Fruit fly (Drosophila melanogaster) whole organism, embryonic: ENCODE measurements around the gene CG11980.

ENCODE experiments used
- Bgb ChIP-seq: fragments of 200-800 bp; sonication (Bioruptor generic); IDR thresholded peaks from 2 replicates; pipeline ENCODE4 v1.3.6; 2022; ENCODE audit warnings: missing biosample characterization, missing genetic modification characterization; ENCODE audit not compliant: partially characterized antibody
- CG10565 ChIP-seq: fragments of 200-800 bp; sonication (Bioruptor generic); optimal IDR thresholded peaks from 3 replicates; lab custom pipeline; 2016; ENCODE audit warnings: missing biosample characterization, mild to moderate bottlenecking, missing genetic modification characterization
- CG11093 ChIP-seq: fragments of 200-800 bp; sonication (Bioruptor generic); IDR thresholded peaks from 3 replicates; pipeline ENCODE4 v1.3.6; 2022; ENCODE audit warnings: missing biosample characterization, missing genetic modification characterization
- CG13296 ChIP-seq: fragments of 200-800 bp; sonication (Bioruptor generic); optimal IDR thresholded peaks from 3 replicates; lab custom pipeline; 2018; ENCODE audit warnings: missing biosample characterization, mild to moderate bottlenecking, missing genetic modification characterization
- CG14860 ChIP-seq: fragments of 200-800 bp; sonication (Bioruptor generic); IDR thresholded peaks from 3 replicates; pipeline ENCODE4 v1.3.6; 2022; ENCODE audit warnings: missing biosample characterization, missing genetic modification characterization; ENCODE audit not compliant: partially characterized antibody
- CG17359 ChIP-seq: fragments of 200-800 bp; sonication (Bioruptor generic); optimal IDR thresholded peaks from 3 replicates; lab custom pipeline; 2018; ENCODE audit warnings: missing biosample characterization, mild to moderate bottlenecking, missing genetic modification characterization, moderate library complexity
- CG17829 ChIP-seq: fragments of 200-800 bp; optimal IDR thresholded peaks from 2 replicates; lab custom pipeline; 2019; ENCODE audit warnings: missing biosample characterization, mild to moderate bottlenecking, missing genetic modification characterization, moderate library complexity
- CG1832 ChIP-seq: fragments of 200-800 bp; sonication (Bioruptor generic); optimal IDR thresholded peaks from 2 replicates; lab custom pipeline; 2017; ENCODE audit warnings: missing biosample characterization, mild to moderate bottlenecking, missing genetic modification characterization, inconsistent platforms
- CG2199 ChIP-seq: fragments of 200-800 bp; sonication (Bioruptor generic); IDR thresholded peaks from 3 replicates; pipeline ENCODE4 v1.3.6; 2022; ENCODE audit warnings: missing biosample characterization, missing genetic modification characterization
- CG34224 ChIP-seq: fragments of 200-800 bp; sonication (Bioruptor generic); IDR thresholded peaks from 3 replicates; pipeline ENCODE4 v1.3.6; 2022; ENCODE audit warnings: missing biosample characterization, missing genetic modification characterization; ENCODE audit not compliant: partially characterized antibody
- CG4404 ChIP-seq: fragments of 200-800 bp; sonication (Bioruptor generic); IDR thresholded peaks from 2 replicates; pipeline ENCODE4 v1.3.6; 2022; ENCODE audit warnings: missing biosample characterization, missing genetic modification characterization
- CG4820 ChIP-seq: fragments of 200-800 bp; sonication (Bioruptor generic); optimal IDR thresholded peaks from 3 replicates; lab custom pipeline; 2016; ENCODE audit warnings: missing biosample characterization, missing genetic modification characterization
- CG5245 ChIP-seq: fragments of 200-800 bp; sonication (Bioruptor generic); optimal IDR thresholded peaks from 3 replicates; lab custom pipeline; 2016; ENCODE audit warnings: missing biosample characterization, missing genetic modification characterization
- CG6254 ChIP-seq: fragments of 200-800 bp; sonication (Bioruptor generic); optimal IDR thresholded peaks from 3 replicates; lab custom pipeline; 2017; ENCODE audit warnings: mild to moderate bottlenecking, missing biosample characterization, missing genetic modification reagents, missing genetic modification characterization
- CG6765 ChIP-seq: fragments of 200-800 bp; sonication (Bioruptor generic); optimal IDR thresholded peaks from 3 replicates; lab custom pipeline; 2017; ENCODE audit warnings: missing biosample characterization, mild to moderate bottlenecking, missing genetic modification characterization
- CG7372 ChIP-seq: fragments of 200-800 bp; sonication (Bioruptor generic); IDR thresholded peaks from 2 replicates; pipeline ENCODE4 v1.3.6; 2022; ENCODE audit warnings: missing biosample characterization, missing genetic modification characterization
- CG7963 ChIP-seq: fragments of 200-800 bp; sonication (Bioruptor generic); IDR thresholded peaks from 3 replicates; pipeline ENCODE4 v1.3.6; 2022; ENCODE audit warnings: missing biosample characterization, missing genetic modification characterization; ENCODE audit not compliant: partially characterized antibody
- CG8924 ChIP-seq: fragments of 200-800 bp; optimal IDR thresholded peaks from 3 replicates; lab custom pipeline; 2019; ENCODE audit warnings: missing biosample characterization, mild to moderate bottlenecking, missing genetic modification characterization, moderate library complexity
- CG9727 ChIP-seq: fragments of 200-800 bp; sonication (Bioruptor generic); optimal IDR thresholded peaks from 3 replicates; lab custom pipeline; 2017; ENCODE audit warnings: missing biosample characterization, mild to moderate bottlenecking, missing genetic modification characterization
- D ChIP-seq, 2 experiments: fragments of 200-800 bp in 1 of 2; fragments of >200 bp in 1 of 2; sonication (Bioruptor generic) in 1 of 2; optimal IDR thresholded peaks; 2 replicates in 1 of 2; 3 replicates in 1 of 2; lab custom pipeline; 2017; ENCODE audit warnings: mild to moderate bottlenecking in 1 of 2, missing biosample characterization in 1 of 2, missing genetic modification characterization in 1 of 2, missing genetic modification reagents in 1 of 2
- Dip2 ChIP-seq: fragments of 200-800 bp; sonication (Bioruptor generic); IDR thresholded peaks from 2 replicates; pipeline ENCODE4 v1.3.6; 2022; ENCODE audit warnings: missing biosample characterization, missing genetic modification characterization
- Dip3 ChIP-seq: fragments of 200-800 bp; sonication (Bioruptor generic); optimal IDR thresholded peaks from 3 replicates; lab custom pipeline; 2016; ENCODE audit warnings: missing biosample characterization, missing genetic modification characterization
- Doc2 ChIP-seq: fragments of 200-800 bp; sonication (Bioruptor generic); IDR thresholded peaks from 2 replicates; pipeline ENCODE4 v1.3.6; 2022; ENCODE audit warnings: missing biosample characterization, missing genetic modification characterization
- GATAe ChIP-seq: fragments of 200-800 bp; sonication (Bioruptor generic); conservative IDR thresholded peaks from 2 replicates; pipeline ENCODE4 v1.3.6; 2022; ENCODE audit warnings: missing biosample characterization, missing genetic modification characterization
- HLH3B ChIP-seq: fragments of 200-800 bp; sonication (Bioruptor generic); IDR thresholded peaks from 2 replicates; pipeline ENCODE4 v1.3.6; 2022; ENCODE audit warnings: missing biosample characterization, missing genetic modification characterization
- Hr39 ChIP-seq: fragments of >200 bp; optimal IDR thresholded peaks from 2 replicates; lab custom pipeline; 2017
- Mes4 ChIP-seq: fragments of 200-800 bp; sonication (Bioruptor generic); optimal IDR thresholded peaks from 2 replicates; lab custom pipeline; 2016; ENCODE audit warnings: missing biosample characterization, missing genetic modification characterization
- NC2α ChIP-seq: fragments of 200-800 bp; sonication (Bioruptor generic); optimal IDR thresholded peaks from 2 replicates; lab custom pipeline; 2016; ENCODE audit warnings: missing biosample characterization, missing genetic modification characterization
- NfI ChIP-seq: fragments of 200-800 bp; sonication (Bioruptor generic); optimal IDR thresholded peaks from 3 replicates; lab custom pipeline; 2018; ENCODE audit warnings: missing biosample characterization, mild to moderate bottlenecking, missing genetic modification characterization, moderate library complexity
- Scr ChIP-seq: fragments of 200-800 bp; sonication (Bioruptor generic); IDR thresholded peaks from 2 replicates; pipeline ENCODE4 v1.3.6; 2022; ENCODE audit warnings: missing biosample characterization, missing genetic modification characterization; ENCODE audit not compliant: partially characterized antibody
- Spps ChIP-seq: fragments of 200-800 bp; sonication (Bioruptor generic); optimal IDR thresholded peaks from 2 replicates; lab custom pipeline; 2018; ENCODE audit warnings: missing biosample characterization, mild to moderate bottlenecking, missing genetic modification characterization
- Taf1 ChIP-seq: fragments of 200-800 bp; sonication (Bioruptor generic); IDR thresholded peaks from 2 replicates; pipeline ENCODE4 v1.3.6; 2022; ENCODE audit warnings: missing biosample characterization, missing genetic modification characterization
- Xbp1 ChIP-seq: fragments of 200-800 bp; sonication (Bioruptor generic); optimal IDR thresholded peaks from 3 replicates; lab custom pipeline; 2016; ENCODE audit warnings: missing biosample characterization, mild to moderate bottlenecking, missing genetic modification characterization
- ab ChIP-seq: fragments of 200-800 bp; sonication (Bioruptor generic); optimal IDR thresholded peaks from 2 replicates; lab custom pipeline; 2016; ENCODE audit warnings: missing biosample characterization, missing genetic modification characterization
- ash1 ChIP-seq: fragments of 200-800 bp; sonication (Bioruptor generic); optimal IDR thresholded peaks from 2 replicates; lab custom pipeline; 2018; ENCODE audit warnings: missing biosample characterization, mild to moderate bottlenecking, missing genetic modification characterization
- az2 ChIP-seq: fragments of 200-800 bp; sonication (Bioruptor generic); optimal IDR thresholded peaks from 3 replicates; lab custom pipeline; 2016; ENCODE audit warnings: missing biosample characterization, missing genetic modification characterization
- cas ChIP-seq: fragments of 200-800 bp; sonication (Bioruptor generic); IDR thresholded peaks from 2 replicates; pipeline ENCODE4 v1.3.6; 2022; ENCODE audit warnings: missing biosample characterization, missing genetic modification characterization
- cg ChIP-seq: fragments of 200-800 bp; sonication (Bioruptor generic); optimal IDR thresholded peaks from 3 replicates; lab custom pipeline; 2019; ENCODE audit warnings: missing biosample characterization, mild to moderate bottlenecking, missing genetic modification characterization, moderate library complexity
- chif ChIP-seq, 2 experiments: fragments of 200-800 bp; sonication (Bioruptor generic); optimal IDR thresholded peaks; 3 replicates each; lab custom pipeline; 2016; ENCODE audit warnings: missing biosample characterization in 2 of 2, missing genetic modification characterization in 2 of 2
- chm ChIP-seq: fragments of 200-800 bp; sonication (Bioruptor generic); IDR thresholded peaks from 2 replicates; pipeline ENCODE4 v1.3.6; 2022; ENCODE audit warnings: missing biosample characterization, missing genetic modification characterization
- dan ChIP-seq: fragments of 200-800 bp; sonication (Bioruptor generic); IDR thresholded peaks from 2 replicates; pipeline ENCODE4 v1.3.6; 2022; ENCODE audit warnings: missing biosample characterization, missing genetic modification characterization
- dpn ChIP-seq, 2 experiments: fragments of 200-800 bp; sonication (Bioruptor generic); optimal IDR thresholded peaks; 3 replicates each; lab custom pipeline; 2016; ENCODE audit warnings: missing biosample characterization in 2 of 2, missing genetic modification characterization in 2 of 2
- gem ChIP-seq: fragments of 200-800 bp; sonication (Bioruptor generic); optimal IDR thresholded peaks from 2 replicates; lab custom pipeline; 2019; ENCODE audit warnings: missing biosample characterization, mild to moderate bottlenecking, missing genetic modification characterization, moderate library complexity
- gt ChIP-seq: fragments of 200-800 bp; sonication (Bioruptor generic); IDR thresholded peaks from 2 replicates; pipeline ENCODE4 v1.3.6; 2022; ENCODE audit warnings: missing biosample characterization, missing genetic modification characterization
- ken ChIP-seq: fragments of 200-800 bp; sonication (Bioruptor generic); IDR thresholded peaks from 3 replicates; pipeline ENCODE4 v1.3.6; 2022; ENCODE audit warnings: missing biosample characterization, missing genetic modification characterization
- lmd ChIP-seq: fragments of 200-800 bp; sonication (Bioruptor generic); IDR thresholded peaks from 2 replicates; pipeline ENCODE4 v1.3.6; 2022; ENCODE audit warnings: missing biosample characterization, missing genetic modification characterization
- nerfin-1 ChIP-seq: fragments of 200-800 bp; sonication (Bioruptor generic); optimal IDR thresholded peaks from 3 replicates; lab custom pipeline; 2019; ENCODE audit warnings: missing biosample characterization, mild to moderate bottlenecking, missing genetic modification characterization, moderate library complexity
- ranshi ChIP-seq: fragments of 200-800 bp; sonication (Bioruptor generic); IDR thresholded peaks from 2 replicates; pipeline ENCODE4 v1.3.6; 2022; ENCODE audit warnings: missing biosample characterization, missing genetic modification characterization
- ro ChIP-seq: fragments of 200-800 bp; sonication (Bioruptor generic); IDR thresholded peaks from 2 replicates; pipeline ENCODE4 v1.3.6; 2022; ENCODE audit warnings: missing biosample characterization, missing genetic modification characterization
- tap ChIP-seq: fragments of 200-800 bp; optimal IDR thresholded peaks from 3 replicates; lab custom pipeline; 2019; ENCODE audit warnings: missing biosample characterization, mild to moderate bottlenecking, missing genetic modification characterization, moderate library complexity
- tgo ChIP-seq: fragments of 200-800 bp; sonication (Bioruptor generic); IDR thresholded peaks from 3 replicates; pipeline ENCODE4 v1.3.6; 2022; ENCODE audit warnings: missing biosample characterization, missing genetic modification characterization
- wor ChIP-seq: fragments of 200-800 bp; sonication (Bioruptor generic); IDR thresholded peaks from 2 replicates; pipeline ENCODE4 v1.3.6; 2022; ENCODE audit warnings: missing biosample characterization, missing genetic modification characterization

Gene CG11980

DNA sequence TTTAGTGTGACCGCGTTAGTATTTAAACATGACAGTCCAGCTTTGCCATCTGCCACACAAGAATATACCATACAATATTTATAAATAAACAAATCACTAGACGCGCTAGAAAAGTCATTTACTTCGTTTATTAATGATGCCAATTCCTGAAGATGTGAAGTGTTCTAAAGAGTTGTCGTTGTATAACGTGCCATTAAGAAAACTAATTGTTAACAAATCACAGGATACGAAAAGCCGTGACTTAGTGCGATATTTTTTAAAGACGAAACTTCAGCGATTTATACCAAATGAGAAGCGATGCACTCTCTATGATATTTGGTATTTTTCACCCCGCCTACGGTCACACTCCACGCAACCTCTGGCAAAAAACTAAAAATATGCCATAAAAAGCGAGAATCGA, 35.6 kb downstream of the CG11980 start, which contains the start of gene neur (continued):
- TF ChIP-seq CG7963 (GFP tag; lab: Robert Waterston, UW), result peak; percentile 40; the same call in 1 of the 3 replicates
- TF ChIP-seq gt (GFP tag; lab: Robert Waterston, UW), result no peak
- TF ChIP-seq az2, result no peak
- no peak for TF ChIP-seq ash1 (GFP tag; lab: Kevin White, UChicago)
- TF ChIP-seq wor (GFP tag; lab: Robert Waterston, UW), result no peak
- no peak for TF ChIP-seq CG2199 (GFP tag; lab: Robert Waterston, UW)
- 0 out of 3 replicates have a peak, but pooled peaks have one; percentile 54 for TF ChIP-seq CG14860 (GFP tag; lab: Robert Waterston, UW)
- TF ChIP-seq CG6254 (GFP tag; lab: Kevin White, UChicago), result no peak
- peak; percentile 14 to 29 for TF ChIP-seq dpn (GFP tag; optimal IDR thresholded peaks at IDR 0.05; lab: Kevin White, UChicago)
- no peak for TF ChIP-seq Spps
- TF ChIP-seq CG4404 (GFP tag; lab: Robert Waterston, UW), result no peak
- TF ChIP-seq CG6765 (GFP tag; lab: Kevin White, UChicago), result no peak
- TF ChIP-seq Mes4 (GFP tag; lab: Kevin White, UChicago), result peak; percentile 26
- peak; percentile 44 for TF ChIP-seq CG8924 (tag; lab: Kevin White, UChicago)
- no peak for TF ChIP-seq lmd (GFP tag; lab: Robert Waterston, UW)
- TF ChIP-seq dan (GFP tag; lab: Robert Waterston, UW), result no peak
- TF ChIP-seq NC2α (GFP tag; lab: Kevin White, UChicago), result no peak
- no peak for TF ChIP-seq Doc2 (GFP tag; lab: Robert Waterston, UW)
- TF ChIP-seq HLH3B (GFP tag; lab: Robert Waterston, UW), result no peak
- no peak for TF ChIP-seq chm (GFP tag; lab: Robert Waterston, UW)
- TF ChIP-seq D (optimal IDR thresholded peaks at IDR 0.05; lab: Kevin White, UChicago), result no peak
- TF ChIP-seq D (GFP tag; optimal IDR thresholded peaks at IDR 0.05; lab: Kevin White, UChicago), result no peak
- peak; percentile 40 for TF ChIP-seq NfI
- TF ChIP-seq nerfin-1 (tag; lab: Kevin White, UChicago), result peak; percentile 9
- peak; percentile 59 for TF ChIP-seq CG34224 (GFP tag; lab: Robert Waterston, UW)
- TF ChIP-seq Dip3 (GFP tag; lab: Kevin White, UChicago), result no peak
- peak; percentile 29; the same call in 2 of the 3 replicates for TF ChIP-seq tgo
- no peak for TF ChIP-seq ken (GFP tag; lab: Robert Waterston, UW)
- TF ChIP-seq Bgb (GFP tag; lab: Robert Waterston, UW), result peak; percentile 67
- no peak for TF ChIP-seq tap
- TF ChIP-seq Xbp1 (GFP tag; lab: Kevin White, UChicago), result no peak
- no peak for TF ChIP-seq CG5245 (GFP tag; lab: Kevin White, UChicago)
- TF ChIP-seq CG1832, result no peak
- no peak for TF ChIP-seq GATAe
- peak; percentile 69 for TF ChIP-seq CG9727
- no peak for TF ChIP-seq CG13296 (GFP tag; lab: Kevin White, UChicago)
- no peak for TF ChIP-seq CG7372 (GFP tag; lab: Robert Waterston, UW)
- no peak for TF ChIP-seq CG11093 (GFP tag; lab: Robert Waterston, UW)
- TF ChIP-seq CG17829 (tag; lab: Kevin White, UChicago), result peak; percentile 84
- TF ChIP-seq gem (tag; lab: Kevin White, UChicago), result peak; percentile 38
- TF ChIP-seq chif (GFP tag; optimal IDR thresholded peaks at IDR 0.05; lab: Kevin White, UChicago), result peak in 1 of 2 experiments; percentile 3
- TF ChIP-seq cg (GFP tag; lab: Kevin White, UChicago), result no peak
- peak; percentile 17 for TF ChIP-seq CG4820 (GFP tag; lab: Kevin White, UChicago)
- no peak for TF ChIP-seq ro (GFP tag; lab: Robert Waterston, UW)
- TF ChIP-seq ab (GFP tag; lab: Kevin White, UChicago), result no peak
- TF ChIP-seq cas (GFP tag; lab: Robert Waterston, UW), result no peak
- TF ChIP-seq Dip2, result no peak
- no peak for TF ChIP-seq CG17359 (tag; lab: Kevin White, UChicago)
- TF ChIP-seq Taf1 (GFP tag; lab: Robert Waterston, UW), result no peak
- TF ChIP-seq Scr (GFP tag; lab: Robert Waterston, UW), result peak; percentile 78
- TF ChIP-seq CG10565 (GFP tag; lab: Kevin White, UChicago), result no peak
- no peak for TF ChIP-seq ranshi (GFP tag; lab: Robert Waterston, UW)
- no peak for TF ChIP-seq Hr39 (lab: Kevin White, UChicago)
